Fruit fly (Drosophila melanogaster): Measurements from ENCODE around the gene CG10553.

Gene CG10553

dm6 chr3R:25303857-25304440, 14.0 kb downstream of the CG10553 start, which contains the start of gene CG31436 (continued):
- no peak for TF ChIP-seq ewg (GFP tag; optimal IDR thresholded peaks at IDR 0.05)
- TF ChIP-seq CG10267 (tag; optimal IDR thresholded peaks at IDR 0.05) = no peak
- TF ChIP-seq cwo (GFP tag; optimal IDR thresholded peaks at IDR 0.05) = no peak
- TF ChIP-seq CG7372 (GFP tag; IDR thresholded peaks at IDR 0.05) = no peak
- TF ChIP-seq Sry-δ (GFP tag; optimal IDR thresholded peaks at IDR 0.05) = no peak
- TF ChIP-seq wek (GFP tag; optimal IDR thresholded peaks at IDR 0.05) = no peak
- no peak for TF ChIP-seq gcm2 (GFP tag; optimal IDR thresholded peaks at IDR 0.05)
- TF ChIP-seq bbx (GFP tag; IDR thresholded peaks at IDR 0.05; ENCODE audit: partially characterized antibody) = no peak
- TF ChIP-seq run (tag; optimal IDR thresholded peaks at IDR 0.05) = no peak
- no peak for TF ChIP-seq dmrt99B (tag; optimal IDR thresholded peaks at IDR 0.05)
- no peak for TF ChIP-seq CG13123 (GFP tag; optimal IDR thresholded peaks at IDR 0.05)
- TF ChIP-seq Rx (GFP tag; IDR thresholded peaks at IDR 0.05) = no peak
- TF ChIP-seq CG32532 (GFP tag; IDR thresholded peaks at IDR 0.05) = no peak
- no peak for TF ChIP-seq CG11085 (GFP tag; IDR thresholded peaks at IDR 0.05)
- TF ChIP-seq CG9797 (GFP tag; optimal IDR thresholded peaks at IDR 0.05) = no peak
- no peak for TF ChIP-seq CG11560 (tag; IDR thresholded peaks at IDR 0.05)
- TF ChIP-seq unpg (GFP tag; optimal IDR thresholded peaks at IDR 0.05) = no peak
- no peak for TF ChIP-seq Myb (GFP tag; optimal IDR thresholded peaks at IDR 0.05)
- TF ChIP-seq Asciz (GFP tag; optimal IDR thresholded peaks at IDR 0.05) = no peak
- no peak for TF ChIP-seq eve (GFP tag; optimal IDR thresholded peaks at IDR 0.05)
- peak; percentile 35 for TF ChIP-seq sd (tag; optimal IDR thresholded peaks at IDR 0.05)
- TF ChIP-seq Xbp1 (GFP tag; optimal IDR thresholded peaks at IDR 0.05) = no peak
- TF ChIP-seq grau (tag; optimal IDR thresholded peaks at IDR 0.05) = no peak
- TF ChIP-seq Hey (tag; optimal IDR thresholded peaks at IDR 0.05) = no peak
- no peak for TF ChIP-seq Side (GFP tag; optimal IDR thresholded peaks at IDR 0.05)
- TF ChIP-seq Eip74EF (GFP tag; optimal IDR thresholded peaks at IDR 0.05) = peak in 1 of 2 experiments; percentile 18
- TF ChIP-seq tap (tag; optimal IDR thresholded peaks at IDR 0.05) = no peak
- TF ChIP-seq HHEX (GFP tag; optimal IDR thresholded peaks at IDR 0.05) = no peak
- TF ChIP-seq salm (tag; optimal IDR thresholded peaks at IDR 0.05) = no peak
- TF ChIP-seq Chrac-16 (GFP tag; optimal IDR thresholded peaks at IDR 0.05) = no peak
- peak in 1 of 2 experiments; percentile 82 for TF ChIP-seq Hr78 (GFP tag; optimal IDR thresholded peaks at IDR 0.05)
- TF ChIP-seq mirr (GFP tag; optimal IDR thresholded peaks at IDR 0.05) = peak; percentile 30
- no peak for TF ChIP-seq zfh2 (GFP tag; optimal IDR thresholded peaks at IDR 0.05)
- peak; percentile 42 for TF ChIP-seq exex (tag; optimal IDR thresholded peaks at IDR 0.05)
- peak; percentile 42 for TF ChIP-seq lbe (GFP tag; optimal IDR thresholded peaks at IDR 0.05)
- TF ChIP-seq sna (GFP tag; IDR thresholded peaks at IDR 0.05; ENCODE audit: partially characterized antibody) = no peak
- no peak for TF ChIP-seq PHDP (tag; optimal IDR thresholded peaks at IDR 0.05)
- no peak for TF ChIP-seq Pdp1 (GFP tag; optimal IDR thresholded peaks at IDR 0.05)
- TF ChIP-seq CG11723 (GFP tag; optimal IDR thresholded peaks at IDR 0.05) = no peak
- no peak for TF ChIP-seq gcm (GFP tag; optimal IDR thresholded peaks at IDR 0.05)
- no peak for TF ChIP-seq nerfin-1 (tag; optimal IDR thresholded peaks at IDR 0.05)
- no peak for TF ChIP-seq zfh1 (GFP tag; IDR thresholded peaks at IDR 0.05)
- no peak for TF ChIP-seq zen (tag; optimal IDR thresholded peaks at IDR 0.05)
- no peak for TF ChIP-seq ato (GFP tag; IDR thresholded peaks at IDR 0.05; ENCODE audit: partially characterized antibody)
- TF ChIP-seq Awh (GFP tag; IDR thresholded peaks at IDR 0.05) = no peak
- no peak for TF ChIP-seq NC2α (GFP tag; optimal IDR thresholded peaks at IDR 0.05)
- no peak for TF ChIP-seq CG8290 (GFP tag; optimal IDR thresholded peaks at IDR 0.05)
- peak in 1 of 2 experiments; percentile 11 for TF ChIP-seq CG8290 (tag; optimal IDR thresholded peaks at IDR 0.05)
- TF ChIP-seq BtbVII (GFP tag; optimal IDR thresholded peaks at IDR 0.05) = no peak

Measured in whole organism, embryonic.